Fruit fly (Drosophila melanogaster) whole organism, prepupa: ENCODE measurements around the gene CG14431.

Experiments used
- Eip75B ChIP-seq: fragments of 200-800 bp; sonication (Bioruptor generic); optimal IDR thresholded peaks from 3 replicates; lab custom pipeline; 2016; ENCODE audit warnings: missing biosample characterization, missing genetic modification characterization
- fkh ChIP-seq: fragments of 200-800 bp; sonication (Bioruptor generic); optimal IDR thresholded peaks from 3 replicates; lab custom pipeline; 2017; ENCODE audit warnings: missing biosample characterization, mild to moderate bottlenecking, missing genetic modification characterization, moderate library complexity
- vri ChIP-seq: fragments of 200-800 bp; sonication (Bioruptor generic); optimal IDR thresholded peaks from 3 replicates; lab custom pipeline; 2016; ENCODE audit warnings: missing biosample characterization, mild to moderate bottlenecking, missing genetic modification characterization

DNA sequence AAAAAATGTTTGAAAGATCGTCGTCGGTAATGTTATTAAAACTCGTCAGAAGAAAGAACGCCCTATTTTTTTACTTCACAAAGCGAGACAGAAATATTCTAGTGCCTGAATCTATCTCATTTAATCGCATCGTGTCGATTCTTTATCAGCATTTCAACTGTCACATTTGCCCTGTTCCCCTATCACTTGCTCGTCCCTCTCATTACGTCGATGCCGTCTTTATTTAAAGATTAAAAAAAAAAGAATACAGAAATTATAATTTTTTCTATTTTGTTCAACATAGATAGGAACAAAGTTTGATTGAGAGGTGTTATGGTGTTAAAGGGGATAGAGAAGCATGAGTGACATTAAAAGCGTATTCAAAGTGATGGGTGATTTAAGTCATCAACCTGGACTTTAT, 80.0 kb downstream of the CG14431 start:
- no peak for TF ChIP-seq fkh (GFP tag; lab: Kevin White, UChicago)
- TF ChIP-seq vri (GFP tag; lab: Kevin White, UChicago) = no peak
- TF ChIP-seq Eip75B = no peak
